Worm (Caenorhabditis elegans): ENCODE data around the gene T22G5.1.

DNA sequence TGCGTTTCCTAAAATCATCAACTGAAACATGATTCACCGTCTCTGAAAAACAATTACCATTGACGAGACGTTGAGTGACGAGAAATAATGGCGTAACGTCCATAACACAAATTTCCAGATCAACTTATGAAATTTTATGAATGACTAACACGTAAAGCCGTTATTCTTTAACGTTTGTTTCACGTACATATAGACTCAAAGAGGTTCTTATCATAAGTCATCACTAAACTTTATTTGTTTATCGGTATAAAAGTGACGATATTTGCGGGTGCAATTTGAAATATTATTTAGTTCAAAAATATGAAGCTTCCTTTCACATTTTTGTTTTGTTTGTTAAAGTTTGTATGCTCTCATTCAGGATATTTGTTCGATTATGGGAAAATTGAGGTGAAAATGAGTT lies 22.6 kb downstream of the T22G5.1 start, which contains the start of gene oac-3:
- TF ChIP-seq dmd-6 (GFP tag; IDR thresholded peaks at IDR 0.05) (no peak), snpc-4 (tag; optimal IDR thresholded peaks at IDR 0.05) (no peak), aly-2 (tag; optimal IDR thresholded peaks at IDR 0.05) (no peak), dpl-1 (GFP tag; optimal IDR thresholded peaks at IDR 0.05) (no peak), ama-1 (optimal IDR thresholded peaks at IDR 0.05) (no peak), aha-1 (tag) (no peak), skn-1 (tag; optimal IDR thresholded peaks at IDR 0.05) (no peak)

All from whole organism, L4 larva.